Worm (Caenorhabditis elegans): ENCODE results near the gene apc-11.

Gene apc-11

ce11 chrIII:4594324-4594723 lies at the start of gene apc-11:
Gene apc-11 (minus strand): TSS chrIII:4594424.
- TF ChIP-seq nhr-237 (tag; optimal IDR thresholded peaks at IDR 0.05), result no peak
- no peak for TF ChIP-seq M03D4.4 (tag; optimal IDR thresholded peaks at IDR 0.05)
- TF ChIP-seq elt-3 (tag; optimal IDR thresholded peaks at IDR 0.05), result no peak
- TF ChIP-seq elt-1 (tag; optimal IDR thresholded peaks at IDR 0.05; ENCODE audit: borderline replicate concordance, insufficient read depth), result no peak
- TF ChIP-seq unc-120 (tag; optimal IDR thresholded peaks at IDR 0.05; ENCODE audit: poor library complexity, severe bottlenecking), result no peak
- no peak for TF ChIP-seq zip-8 (tag; optimal IDR thresholded peaks at IDR 0.05)
- no peak for TF ChIP-seq tbx-8 (GFP tag; optimal IDR thresholded peaks at IDR 0.05)
- no peak for TF ChIP-seq flh-1 (GFP tag; optimal IDR thresholded peaks at IDR 0.05)
- no peak for TF ChIP-seq ceh-83 (GFP tag; optimal IDR thresholded peaks at IDR 0.05)
- TF ChIP-seq lsy-2 (tag; optimal IDR thresholded peaks at IDR 0.05), result no peak
- TF ChIP-seq lin-13 (tag; optimal IDR thresholded peaks at IDR 0.05), result no peak
- no peak for TF ChIP-seq nhr-12 (tag; optimal IDR thresholded peaks at IDR 0.05)
- TF ChIP-seq cnd-1 (tag; optimal IDR thresholded peaks at IDR 0.05), result no peak
- no peak for TF ChIP-seq unc-39 (tag; optimal IDR thresholded peaks at IDR 0.05)
- no peak for TF ChIP-seq mep-1 (tag; optimal IDR thresholded peaks at IDR 0.05)
- no peak for TF ChIP-seq ham-2 (GFP tag; optimal IDR thresholded peaks at IDR 0.05)

- TF ChIP-seq bed-3 (GFP tag; optimal IDR thresholded peaks at IDR 0.05) (no peak), ces-1 (GFP tag; optimal IDR thresholded peaks at IDR 0.05) (no peak), zip-8 (tag; optimal IDR thresholded peaks at IDR 0.05) (no peak)
These were observed 49.0 kb upstream of the apc-11 start, which contains the start of gene pfas-1 for ce11 chrIII:4643262-4643661. Gene pfas-1 (minus strand): TSS chrIII:4643310.

DNA sequence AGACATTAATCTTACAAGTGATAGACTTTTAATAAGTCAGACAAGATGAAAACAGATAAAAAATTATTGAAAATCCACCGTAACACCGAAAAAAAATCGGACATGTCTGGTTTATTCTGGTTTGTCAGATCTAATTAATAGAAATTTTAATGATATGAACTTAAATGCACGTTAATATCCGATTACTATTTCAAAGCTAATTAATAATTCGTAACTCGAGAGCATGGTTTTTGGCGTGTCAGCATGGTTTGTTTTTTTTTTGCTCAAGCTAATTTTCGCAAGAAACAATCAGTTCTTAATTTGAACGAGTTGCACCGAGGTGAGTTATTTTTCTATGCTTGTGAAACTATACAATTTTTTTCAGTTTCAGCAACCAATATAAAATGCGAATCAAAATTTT lies 40.7 kb upstream of the apc-11 start, which contains the start of gene clec-153:
Gene clec-153 (plus strand): TSS at position 301 of the 400 bp plus-strand sequence.
- TF ChIP-seq sptf-1 (tag; optimal IDR thresholded peaks at IDR 0.05) (no peak), blmp-1 (tag; optimal IDR thresholded peaks at IDR 0.05) (no peak), ces-1 (GFP tag; optimal IDR thresholded peaks at IDR 0.05) (no peak), cnd-1 (tag; optimal IDR thresholded peaks at IDR 0.05) (no peak), M03D4.4 (tag; optimal IDR thresholded peaks at IDR 0.05) (no peak)

ce11 chrIII:4628165-4628564 lies 33.9 kb upstream of the apc-11 start, which contains the start of gene clec-151:
Gene clec-151 (plus strand): TSS chrIII:4628465.
- TF ChIP-seq drap-1 (GFP tag; optimal IDR thresholded peaks at IDR 0.05) (no peak), nhr-237 (tag; optimal IDR thresholded peaks at IDR 0.05) (no peak), unc-62 (GFP tag; optimal IDR thresholded peaks at IDR 0.05) (no peak), tbx-8 (GFP tag; optimal IDR thresholded peaks at IDR 0.05) (no peak), elt-3 (tag; optimal IDR thresholded peaks at IDR 0.05) (no peak), cnd-1 (tag; optimal IDR thresholded peaks at IDR 0.05) (no peak), ces-1 (GFP tag; optimal IDR thresholded peaks at IDR 0.05) (no peak), nhr-2 (tag; optimal IDR thresholded peaks at IDR 0.05) (no peak), flh-1 (GFP tag; optimal IDR thresholded peaks at IDR 0.05) (no peak), ham-2 (GFP tag; optimal IDR thresholded peaks at IDR 0.05) (no peak)

- TF ChIP-seq nhr-2 (tag; optimal IDR thresholded peaks at IDR 0.05) (no peak), mep-1 (tag; optimal IDR thresholded peaks at IDR 0.05) (no peak), nhr-12 (tag; optimal IDR thresholded peaks at IDR 0.05) (no peak), lin-32 (GFP tag; optimal IDR thresholded peaks at IDR 0.05) (no peak), nhr-28 (tag; optimal IDR thresholded peaks at IDR 0.05) (no peak), elt-1 (tag; optimal IDR thresholded peaks at IDR 0.05; ENCODE audit: borderline replicate concordance, insufficient read depth) (no peak), nhr-237 (tag; optimal IDR thresholded peaks at IDR 0.05) (no peak), drap-1 (GFP tag; optimal IDR thresholded peaks at IDR 0.05) (peak; percentile 28), cnd-1 (tag; optimal IDR thresholded peaks at IDR 0.05) (peak; percentile 37), tbx-8 (GFP tag; optimal IDR thresholded peaks at IDR 0.05) (no peak), snpc-4 (tag; optimal IDR thresholded peaks at IDR 0.05) (no peak), flh-1 (GFP tag; optimal IDR thresholded peaks at IDR 0.05) (no peak), ham-2 (GFP tag; optimal IDR thresholded peaks at IDR 0.05) (no peak), unc-62 (GFP tag; optimal IDR thresholded peaks at IDR 0.05) (no peak), M03D4.4 (tag; optimal IDR thresholded peaks at IDR 0.05) (peak; percentile 52), ceh-43 (GFP tag; optimal IDR thresholded peaks at IDR 0.05) (no peak), sptf-1 (tag; optimal IDR thresholded peaks at IDR 0.05) (no peak), sem-2 (GFP tag; optimal IDR thresholded peaks at IDR 0.05) (peak; percentile 53), mls-2 (tag; optimal IDR thresholded peaks at IDR 0.05) (no peak)
These were observed 32.1 kb upstream of the apc-11 start for ce11 chrIII:4626148-4626922.
